Fruit fly (Drosophila melanogaster) whole organism, wandering third instar larva: ENCODE data around the gene CG7829.

ENCODE experiments used
- Dif ChIP-seq: fragments of 200-275, 200-300 bp; sonication (Bioruptor generic); optimal IDR thresholded peaks from 2 replicates; lab custom pipeline; 2018; ENCODE audit warnings: missing biosample characterization, missing genetic modification characterization; ENCODE audit not compliant: partially characterized antibody
- Myc ChIP-seq: fragments of >200 bp; optimal IDR thresholded peaks from 2 replicates; lab custom pipeline; 2017
- brk ChIP-seq: fragments of 200-800 bp; sonication (Bioruptor generic); optimal IDR thresholded peaks from 2 replicates; lab custom pipeline; 2016; ENCODE audit warnings: missing biosample characterization, mild to moderate bottlenecking, missing genetic modification characterization
- pan ChIP-seq: fragments of >200 bp; optimal IDR thresholded peaks from 2 replicates; lab custom pipeline; 2017
- usp ChIP-seq: fragments of >200 bp; optimal IDR thresholded peaks from 2 replicates; lab custom pipeline; 2017; ENCODE audit warnings: missing biosample characterization, missing genetic modification characterization

dm6 chr3R:29837771-29838170 is 20.2 kb upstream of the CG7829 start:
- TF ChIP-seq pan (lab: Kevin White, UChicago) (no peak), brk (GFP tag; lab: Kevin White, UChicago) (no peak), Dif (GFP tag; lab: Kevin White, UChicago) (no peak), usp (GFP tag; lab: Kevin White, UChicago) (no peak), Myc (no peak)
